Worm (Caenorhabditis elegans) whole organism, L4 larva: ENCODE results near the gene Y54F10BM.20.
"Not testable (repeated sequence)": the region's sequence is repeated elsewhere in the genome, so short reads cannot be mapped to it uniquely, and the experiment has no call there.

Source experiments
- F44E2.7 ChIP-seq: fragments of 200-800 bp; sonication (Bioruptor generic); IDR thresholded peaks from 2 replicates; pipeline ENCODE4 v2.1.2; 2022; ENCODE audit warnings: missing genetic modification characterization, missing compliant biosample characterization
- F49E8.2 ChIP-seq: sonication (generic microtip); optimal IDR thresholded peaks from 2 replicates; lab custom pipeline; 2016; ENCODE audit warnings: missing compliant biosample characterization, mild to moderate bottlenecking, missing genetic modification characterization, borderline replicate concordance
- Y105C5A.15 ChIP-seq: fragments of 200-800 bp; sonication (Bioruptor generic); IDR thresholded peaks from 2 replicates; pipeline ENCODE4 v1.3.6; 2022; ENCODE audit warnings: missing genetic modification characterization, missing compliant biosample characterization
- Y5F2A.4 ChIP-seq: fragments of 200-800 bp; sonication (Bioruptor generic); optimal IDR thresholded peaks from 2 replicates; lab custom pipeline; 2018; ENCODE audit warnings: mild to moderate bottlenecking, missing genetic modification characterization, missing compliant biosample characterization
- attf-4 ChIP-seq: sonication (generic microtip); optimal IDR thresholded peaks from 3 replicates; lab custom pipeline; 2017; ENCODE audit warnings: missing biosample characterization, missing genetic modification characterization
- ceh-20 ChIP-seq: fragments of 200-800 bp; sonication (Bioruptor generic); IDR thresholded peaks from 2 replicates; pipeline ENCODE4 v1.3.6; 2022; ENCODE audit warnings: missing genetic modification reagents, missing genetic modification characterization, missing compliant biosample characterization
- ceh-28 ChIP-seq: fragments of 150-350 bp; optimal IDR thresholded peaks from 2 replicates; lab custom pipeline; 2014; ENCODE audit warnings: missing biosample characterization, missing genetic modification reagents, missing genetic modification characterization
- ceh-32 ChIP-seq: sonication (generic microtip); optimal IDR thresholded peaks from 2 replicates; lab custom pipeline; 2016; ENCODE audit warnings: mild to moderate bottlenecking, missing genetic modification characterization, missing compliant biosample characterization; ENCODE audit not compliant: poor library complexity
- ctbp-1 ChIP-seq: fragments of 200-800 bp; sonication (Bioruptor generic); IDR thresholded peaks from 2 replicates; pipeline ENCODE4 v1.3.6; 2022; ENCODE audit warnings: missing genetic modification reagents, missing genetic modification characterization, missing compliant biosample characterization
- daf-12 ChIP-seq: fragments of 150-350 bp; optimal IDR thresholded peaks from 2 replicates; lab custom pipeline; 2014; ENCODE audit warnings: missing biosample characterization, missing genetic modification reagents, missing genetic modification characterization
- dmd-8 ChIP-seq: fragments of 200-800 bp; sonication (Bioruptor generic); IDR thresholded peaks from 2 replicates; pipeline ENCODE4 v1.3.6; 2022; ENCODE audit warnings: missing genetic modification characterization, missing compliant biosample characterization
- dmd-9 ChIP-seq: fragments of 200-800 bp; sonication (Bioruptor generic); IDR thresholded peaks from 2 replicates; pipeline ENCODE4 v1.3.6; 2022; ENCODE audit warnings: missing genetic modification reagents, missing genetic modification characterization, missing compliant biosample characterization
- hif-1 ChIP-seq, 2 experiments: sonication (generic microtip); optimal IDR thresholded peaks; 2 replicates each; lab custom pipeline; 2016 to 2017; ENCODE audit warnings: missing compliant biosample characterization in 2 of 2, missing genetic modification characterization in 2 of 2, missing genetic modification reagents in 2 of 2, missing genotype in 2 of 2, mild to moderate bottlenecking in 1 of 2
- hlh-11 ChIP-seq: fragments of 200-800 bp; sonication (Bioruptor generic); optimal IDR thresholded peaks from 2 replicates; lab custom pipeline; 2018; ENCODE audit warnings: mild to moderate bottlenecking, missing genetic modification characterization, missing compliant biosample characterization
- lin-15B ChIP-seq: fragments of 150-350 bp; sonication (generic microtip); optimal IDR thresholded peaks from 3 replicates; lab custom pipeline; 2014; ENCODE audit warnings: missing biosample characterization, missing genetic modification characterization
- lir-3 ChIP-seq: sonication (generic microtip); optimal IDR thresholded peaks from 2 replicates; lab custom pipeline; 2016; ENCODE audit warnings: mild to moderate bottlenecking, missing genetic modification characterization, missing compliant biosample characterization
- mdt-29 ChIP-seq: fragments of 200-800 bp; sonication (Bioruptor generic); IDR thresholded peaks from 2 replicates; pipeline ENCODE4 v1.3.6; 2022; ENCODE audit warnings: missing genetic modification reagents, missing genetic modification characterization, missing compliant biosample characterization
- mes-2 ChIP-seq: sonication (generic microtip); optimal IDR thresholded peaks from 2 replicates; lab custom pipeline; 2016; ENCODE audit warnings: missing genotype, mild to moderate bottlenecking, missing genetic modification characterization, missing compliant biosample characterization; ENCODE audit not compliant: poor library complexity, severe bottlenecking
- mxl-3 ChIP-seq: fragments of 200-800 bp; sonication (Bioruptor generic); optimal IDR thresholded peaks from 2 replicates; lab custom pipeline; 2018; ENCODE audit warnings: mild to moderate bottlenecking, missing genetic modification characterization, missing compliant biosample characterization
- nhr-10 ChIP-seq: fragments of 150-350 bp; optimal IDR thresholded peaks from 2 replicates; lab custom pipeline; 2014; ENCODE audit warnings: missing biosample characterization, missing genetic modification characterization
- nhr-111 ChIP-seq: fragments of 200-800 bp; sonication (Bioruptor generic); optimal IDR thresholded peaks from 2 replicates; lab custom pipeline; 2018; ENCODE audit warnings: mild to moderate bottlenecking, missing genetic modification characterization, missing compliant biosample characterization
- nhr-28 ChIP-seq: fragments of 150-350 bp; optimal IDR thresholded peaks from 2 replicates; lab custom pipeline; 2014; ENCODE audit warnings: missing biosample characterization, missing genetic modification characterization
- nhr-41 ChIP-seq: fragments of 200-800 bp; sonication (Bioruptor generic); IDR thresholded peaks from 2 replicates; pipeline ENCODE4 v1.3.6; 2022; ENCODE audit warnings: missing genetic modification reagents, missing genetic modification characterization, missing compliant biosample characterization
- nhr-48 ChIP-seq: sonication (generic microtip); optimal IDR thresholded peaks from 2 replicates; lab custom pipeline; 2016; ENCODE audit warnings: mild to moderate bottlenecking, missing genetic modification characterization, missing compliant biosample characterization
- nhr-76 ChIP-seq: fragments of 150-350 bp; optimal IDR thresholded peaks from 2 replicates; lab custom pipeline; 2014; ENCODE audit warnings: missing biosample characterization, missing genetic modification characterization
- pqm-1 ChIP-seq: sonication (generic microtip); optimal IDR thresholded peaks from 2 replicates; lab custom pipeline; 2017; ENCODE audit warnings: missing biosample characterization, missing genetic modification characterization
- saeg-2 ChIP-seq: fragments of 200-800 bp; sonication (Bioruptor generic); IDR thresholded peaks from 2 replicates; pipeline ENCODE4 v1.3.6; 2022; ENCODE audit warnings: missing genetic modification reagents, missing genetic modification characterization, missing compliant biosample characterization
- spr-1 ChIP-seq: sonication (generic microtip); optimal IDR thresholded peaks from 2 replicates; lab custom pipeline; 2016; ENCODE audit warnings: mild to moderate bottlenecking, missing genetic modification characterization, missing compliant biosample characterization
- spr-3 ChIP-seq: fragments of 200-800 bp; sonication (Bioruptor generic); optimal IDR thresholded peaks from 2 replicates; lab custom pipeline; 2018; ENCODE audit warnings: mild to moderate bottlenecking, missing genetic modification characterization, missing compliant biosample characterization
- tag-97 ChIP-seq: fragments of 200-800 bp; sonication (Bioruptor generic); IDR thresholded peaks from 2 replicates; pipeline ENCODE4 v1.3.6; 2022; ENCODE audit warnings: missing genetic modification characterization, missing compliant biosample characterization
- zfp-2 ChIP-seq: sonication (generic microtip); optimal IDR thresholded peaks from 2 replicates; lab custom pipeline; 2016; ENCODE audit warnings: mild to moderate bottlenecking, missing genetic modification characterization, missing compliant biosample characterization
- ztf-7 ChIP-seq: fragments of 150-350 bp; optimal IDR thresholded peaks from 2 replicates; lab custom pipeline; 2014; ENCODE audit warnings: missing biosample characterization, missing genetic modification characterization

Gene Y54F10BM.20

ce11 chrIII:2308026-2308425 is at the start of gene Y54F10BM.20, which contains the start of gene fbxa-1:
TSS of gene Y54F10BM.20 (plus strand) at chrIII:2308256.
TSS of gene fbxa-1 (minus strand) at chrIII:2308126.
- TF ChIP-seq ceh-28 (tag; lab: Kevin White, UChicago) (no peak), nhr-10 (tag; lab: Kevin White, UChicago) (no peak), mes-2 (tag; lab: Kevin White, UChicago) (no peak)

ce11 chrIII:2258863-2259262 is 49.2 kb upstream of the Y54F10BM.20 start, which contains the start of gene fbxa-43:
TSS of gene fbxa-43 (minus strand) at chrIII:2258963.
- no peak for TF ChIP-seq daf-12
- no peak for TF ChIP-seq ceh-32
- no peak for TF ChIP-seq ceh-20 (GFP tag; lab: Robert Waterston, UW)
- no peak for TF ChIP-seq nhr-76
- TF ChIP-seq ctbp-1 (GFP tag; lab: Robert Waterston, UW), result no peak
- no peak for TF ChIP-seq ztf-7 (tag; lab: Kevin White, UChicago)
- no peak for TF ChIP-seq nhr-48
- no peak for TF ChIP-seq nhr-28 (tag; lab: Kevin White, UChicago)
- no peak for TF ChIP-seq tag-97 (GFP tag; lab: Robert Waterston, UW)
- no peak for TF ChIP-seq mdt-29
- no peak for TF ChIP-seq nhr-111
- TF ChIP-seq Y105C5A.15 (GFP tag; lab: Robert Waterston, UW), result no peak
- no peak for TF ChIP-seq hif-1 (tag; optimal IDR thresholded peaks at IDR 0.05; lab: Kevin White, UChicago)
- no peak for TF ChIP-seq dmd-8 (GFP tag; lab: Robert Waterston, UW)
- TF ChIP-seq dmd-9, result no peak
- TF ChIP-seq zfp-2 (tag; lab: Kevin White, UChicago), result no peak
- no peak for TF ChIP-seq lir-3
- TF ChIP-seq attf-4, result no peak
- no peak for TF ChIP-seq hlh-11
- TF ChIP-seq saeg-2 (GFP tag; lab: Robert Waterston, UW), result no peak

- TF ChIP-seq ztf-7 (tag; lab: Kevin White, UChicago), result no peak
- TF ChIP-seq Y5F2A.4 (GFP tag; lab: Kevin White, UChicago), result no peak
- no peak for TF ChIP-seq mdt-29
- no peak for TF ChIP-seq nhr-41 (GFP tag; lab: Robert Waterston, UW)
- TF ChIP-seq mxl-3, result no peak
These were observed 48.7 kb upstream of the Y54F10BM.20 start for ce11 chrIII:2259329-2259728.

ce11 chrIII:2261353-2261752 is 46.7 kb upstream of the Y54F10BM.20 start, which contains the start of gene fbxa-42:
TSS of gene fbxa-42 (minus strand) at chrIII:2261453.
- TF ChIP-seq F49E8.2 (tag; lab: Kevin White, UChicago); spr-3 (GFP tag; lab: Kevin White, UChicago); Y5F2A.4 (GFP tag; lab: Kevin White, UChicago): not testable (repeated sequence)

ce11 chrIII:2262942-2263341 is 45.1 kb upstream of the Y54F10BM.20 start, which contains the start of gene Y54F10BM.6:
TSS of gene Y54F10BM.6 (plus strand) at chrIII:2263242.
- no peak for TF ChIP-seq F44E2.7

- TF ChIP-seq lin-15B (no peak), nhr-28 (tag; lab: Kevin White, UChicago) (peak; percentile 42), spr-1 (tag; lab: Kevin White, UChicago) (no peak), pqm-1 (tag; lab: Kevin White, UChicago) (peak; percentile 55)
These were observed 41.9 kb upstream of the Y54F10BM.20 start, which contains the start of gene fbxa-9 for ce11 chrIII:2265986-2266701. TSS of gene fbxa-9 (plus strand) at chrIII:2266651.
